Fruit fly (Drosophila melanogaster) whole organism, pupa: ENCODE measurements around the gene CG9733.

ENCODE experiments used
- CG10348 ChIP-seq: fragments of 200-800 bp; sonication (Bioruptor generic); IDR thresholded peaks from 2 replicates; pipeline ENCODE4 v1.3.6; 2022; ENCODE audit warnings: missing biosample characterization, missing genetic modification characterization
- CG12605 ChIP-seq: fragments of 200-800 bp; sonication (Bioruptor generic); IDR thresholded peaks from 2 replicates; pipeline ENCODE4 v1.3.6; 2022; ENCODE audit warnings: missing biosample characterization, missing genetic modification characterization
- CG13204 ChIP-seq: fragments of 200-800 bp; sonication (Bioruptor generic); optimal IDR thresholded peaks from 2 replicates; lab custom pipeline; 2018; ENCODE audit warnings: missing biosample characterization, mild to moderate bottlenecking, missing genetic modification characterization, moderate library complexity
- CG14655 ChIP-seq: fragments of 200-800 bp; sonication (Bioruptor generic); optimal IDR thresholded peaks from 3 replicates; lab custom pipeline; 2017; ENCODE audit warnings: mild to moderate bottlenecking, missing biosample characterization, missing genetic modification reagents, missing genetic modification characterization
- CG15710 ChIP-seq: fragments of 200-800 bp; sonication (Bioruptor generic); optimal IDR thresholded peaks from 2 replicates; lab custom pipeline; 2018; ENCODE audit warnings: missing biosample characterization, mild to moderate bottlenecking, missing genetic modification characterization, moderate library complexity
- CG17806 ChIP-seq: fragments of 200-800 bp; sonication (Bioruptor generic); optimal IDR thresholded peaks from 2 replicates; lab custom pipeline; 2018; ENCODE audit warnings: missing biosample characterization, mild to moderate bottlenecking, missing genetic modification characterization, moderate library complexity
- CG32121 ChIP-seq: fragments of 200-800 bp; sonication (Bioruptor generic); IDR thresholded peaks from 2 replicates; pipeline ENCODE4 v1.3.6; 2022; ENCODE audit warnings: missing biosample characterization, missing genetic modification characterization
- CG34367 ChIP-seq: fragments of 200-800 bp; sonication (Bioruptor generic); optimal IDR thresholded peaks from 2 replicates; lab custom pipeline; 2018; ENCODE audit warnings: missing biosample characterization, mild to moderate bottlenecking, missing genetic modification characterization
- CG4496 ChIP-seq: fragments of 200-800 bp; sonication (Bioruptor generic); IDR thresholded peaks from 3 replicates; pipeline ENCODE4 v1.3.6; 2022; ENCODE audit warnings: missing biosample characterization, missing genetic modification characterization
- CG8159 ChIP-seq: fragments of 200-800 bp; sonication (Bioruptor generic); optimal IDR thresholded peaks from 3 replicates; lab custom pipeline; 2018; ENCODE audit warnings: missing biosample characterization, mild to moderate bottlenecking, missing genetic modification characterization, moderate library complexity
- CG8301 ChIP-seq: fragments of 200-800 bp; sonication (Bioruptor generic); optimal IDR thresholded peaks from 2 replicates; lab custom pipeline; 2018; ENCODE audit warnings: missing biosample characterization, mild to moderate bottlenecking, missing genetic modification characterization
- CG9948 ChIP-seq: fragments of 200-800 bp; sonication (Bioruptor generic); optimal IDR thresholded peaks from 2 replicates; lab custom pipeline; 2018; ENCODE audit warnings: missing biosample characterization, mild to moderate bottlenecking, missing genetic modification characterization, moderate library complexity
- D1 ChIP-seq: fragments of 200-800 bp; sonication (Bioruptor generic); optimal IDR thresholded peaks from 2 replicates; lab custom pipeline; 2018; ENCODE audit warnings: missing biosample characterization, mild to moderate bottlenecking, missing genetic modification characterization, moderate library complexity
- EcR ChIP-seq: fragments of 200-800 bp; sonication (Bioruptor generic); optimal IDR thresholded peaks from 3 replicates; lab custom pipeline; 2019; ENCODE audit warnings: missing biosample characterization, missing genetic modification characterization, mild to moderate bottlenecking, moderate library complexity, missing genetic modification reagents
- Ets98B ChIP-seq: fragments of 200-800 bp; sonication (Bioruptor generic); IDR thresholded peaks from 2 replicates; pipeline ENCODE4 v1.3.6; 2022; ENCODE audit warnings: missing biosample characterization, missing genetic modification characterization
- Pif1A ChIP-seq: fragments of 200-800 bp; sonication (Bioruptor generic); optimal IDR thresholded peaks from 3 replicates; lab custom pipeline; 2016; ENCODE audit warnings: missing biosample characterization, missing genetic modification characterization
- Pif1B ChIP-seq: fragments of 200-800 bp; sonication (Bioruptor generic); optimal IDR thresholded peaks from 3 replicates; lab custom pipeline; 2016; ENCODE audit warnings: missing biosample characterization, missing genetic modification characterization
- Snoo ChIP-seq: fragments of 200-800 bp; sonication (Bioruptor generic); optimal IDR thresholded peaks from 3 replicates; lab custom pipeline; 2017; ENCODE audit warnings: missing biosample characterization, mild to moderate bottlenecking, missing genetic modification characterization, inconsistent platforms
- fd96Ca ChIP-seq: fragments of 200-800 bp; sonication (Bioruptor generic); IDR thresholded peaks from 3 replicates; pipeline ENCODE4 v1.3.6; 2022; ENCODE audit warnings: missing biosample characterization, missing genetic modification characterization
- gl ChIP-seq: fragments of 200-800 bp; sonication (Bioruptor generic); optimal IDR thresholded peaks from 2 replicates; lab custom pipeline; 2018; ENCODE audit warnings: missing biosample characterization, mild to moderate bottlenecking, missing genetic modification characterization
- rn ChIP-seq: fragments of 200-800 bp; sonication (Bioruptor generic); IDR thresholded peaks from 2 replicates; pipeline ENCODE4 v1.3.6; 2022; ENCODE audit warnings: missing biosample characterization, missing genetic modification characterization

Gene CG9733

DNA sequence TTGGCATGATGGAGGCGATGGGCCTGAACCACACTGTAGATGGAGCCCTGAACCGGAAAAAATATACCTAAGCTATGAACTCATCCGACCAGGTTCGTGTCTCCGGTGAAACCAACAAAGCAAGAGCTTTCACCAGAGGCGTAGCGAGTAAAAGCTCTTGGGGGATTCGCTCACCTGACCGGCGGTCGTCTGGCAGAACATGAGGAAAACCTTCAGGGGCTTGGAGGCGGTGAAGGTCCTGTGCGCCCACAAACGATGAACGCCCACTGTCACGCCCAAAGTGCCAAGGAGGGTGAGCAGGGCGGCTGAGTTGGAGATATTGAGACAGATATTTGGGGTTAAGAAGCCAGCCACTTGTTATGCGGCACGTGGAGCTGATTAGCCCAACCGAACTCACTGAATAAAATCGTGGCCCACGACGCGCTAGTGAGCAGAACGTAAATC lies 50.9 kb downstream of the CG9733 start:
- TF ChIP-seq rn (GFP tag; lab: Robert Waterston, UW) (no peak), CG4496 (peak; percentile 64), gl (tag; lab: Kevin White, UChicago) (no peak), CG13204 (GFP tag; lab: Kevin White, UChicago) (no peak), CG14655 (GFP tag; lab: Kevin White, UChicago) (peak; percentile 14), CG32121 (GFP tag; lab: Robert Waterston, UW) (peak; percentile 59), CG9948 (tag; lab: Kevin White, UChicago) (no peak), D1 (tag; lab: Kevin White, UChicago) (no peak), CG17806 (peak; percentile 3), CG12605 (no peak), Pif1A (no peak), fd96Ca (peak; percentile 64), Snoo (tag; lab: Kevin White, UChicago) (no peak), EcR (GFP tag; lab: Kevin White, UChicago) (no peak), Pif1B (no peak), Ets98B (peak; percentile 64), CG8159 (tag; lab: Kevin White, UChicago) (no peak), CG15710 (tag; lab: Kevin White, UChicago) (peak; percentile 18), CG10348 (GFP tag; lab: Robert Waterston, UW) (no peak), CG34367 (no peak), CG8301 (tag; lab: Kevin White, UChicago) (peak; percentile 23)
